Fruit fly (Drosophila melanogaster): ENCODE data around the gene Polr3F.

DNA sequence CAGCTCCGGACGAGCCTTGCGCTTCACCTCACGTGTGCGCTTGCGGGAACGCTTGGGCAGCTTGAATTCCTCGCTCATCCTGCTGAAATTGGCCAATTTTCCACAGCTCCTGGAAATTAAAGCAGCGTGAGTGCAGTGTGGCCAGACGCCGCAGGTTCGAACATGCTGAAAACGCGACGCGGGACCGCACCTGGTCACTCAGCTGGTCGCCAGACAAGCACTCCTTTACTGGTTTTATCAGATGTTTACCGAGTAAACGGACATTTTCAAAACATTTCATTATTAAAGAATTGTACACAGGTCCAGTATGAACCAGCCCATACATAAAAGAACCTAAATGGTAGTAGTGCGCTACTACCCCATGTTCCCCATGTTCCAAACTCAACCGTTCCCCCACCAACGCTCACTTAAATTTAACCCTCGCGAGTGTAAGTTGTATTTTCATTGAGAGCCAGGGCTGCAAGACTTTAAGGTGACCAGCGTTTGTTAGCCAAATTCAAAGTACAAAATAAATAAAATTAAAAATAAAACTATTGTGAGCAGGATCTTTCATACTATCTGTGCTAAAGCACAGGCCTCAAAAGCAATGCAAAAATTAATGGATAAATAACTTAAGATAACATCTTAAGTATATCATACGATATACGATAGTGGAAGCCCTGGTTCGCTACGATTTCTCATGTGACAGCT is 4.8 kb downstream of the Polr3F start, which contains the start of the genes JMJD6, CG7071 and Muted:
- peak; percentile 74 for TF ChIP-seq CG9948 (tag; optimal IDR thresholded peaks at IDR 0.05)
- peak; percentile 36; the same call in 1 of the 2 replicates for TF ChIP-seq CG12605 (GFP tag; IDR thresholded peaks at IDR 0.05)
- peak; percentile 73 for TF ChIP-seq Snoo (tag; optimal IDR thresholded peaks at IDR 0.05)
- peak; percentile 87; the same call in 2 of the 3 replicates for TF ChIP-seq fd96Ca (GFP tag; IDR thresholded peaks at IDR 0.05)
- TF ChIP-seq EcR (GFP tag; optimal IDR thresholded peaks at IDR 0.05), result no peak
- peak; percentile 43 for TF ChIP-seq gl (tag; optimal IDR thresholded peaks at IDR 0.05)
- TF ChIP-seq CG14655 (GFP tag; optimal IDR thresholded peaks at IDR 0.05), result peak; percentile 83
